Worm (Caenorhabditis elegans) whole organism, young adult: Measurements from ENCODE around the gene clh-1.

Experiments
- F37B4.10 ChIP-seq: fragments of 200-800 bp; sonication (Bioruptor generic); IDR thresholded peaks from 2 replicates; pipeline ENCODE4 v1.3.6; 2022; ENCODE audit warnings: missing genetic modification characterization, missing compliant biosample characterization
- F57C9.4 ChIP-seq: sonication (generic microtip); optimal IDR thresholded peaks from 2 replicates; lab custom pipeline; 2017; ENCODE audit warnings: mild to moderate bottlenecking, missing genetic modification characterization, missing compliant biosample characterization
- Y95B8A.8 ChIP-seq: fragments of 200-800 bp; sonication (Bioruptor generic); IDR thresholded peaks from 2 replicates; pipeline ENCODE4 v1.3.6; 2022; ENCODE audit warnings: missing genetic modification reagents, missing genetic modification characterization, missing compliant biosample characterization
- ama-1 ChIP-seq, 3 experiments: fragments of 150-350 bp in 1 of 3; sonication (generic microtip) in 2 of 3; optimal IDR thresholded peaks; 2 replicates each; lab custom pipeline; 2014 to 2018; ENCODE audit warnings: missing biosample characterization in 2 of 3, missing genetic modification characterization in 2 of 3, missing genetic modification reagents in 2 of 3
- atf-7 ChIP-seq: sonication (generic microtip); optimal IDR thresholded peaks from 2 replicates; lab custom pipeline; 2017; ENCODE audit warnings: mild to moderate bottlenecking, missing genetic modification characterization, missing compliant biosample characterization
- ceh-79 ChIP-seq: sonication (generic microtip); optimal IDR thresholded peaks from 2 replicates; lab custom pipeline; 2017; ENCODE audit warnings: mild to moderate bottlenecking, missing genetic modification characterization, missing compliant biosample characterization
- let-607 ChIP-seq, 2 experiments: fragments of 200-800 bp in 1 of 2; sonication (Bioruptor generic) in 1 of 2; sonication (generic microtip) in 1 of 2; optimal IDR thresholded peaks; 2 replicates each; lab custom pipeline; 2016 to 2018; ENCODE audit warnings: mild to moderate bottlenecking in 2 of 2, missing compliant biosample characterization in 2 of 2, missing genetic modification characterization in 2 of 2, moderate library complexity in 2 of 2, missing genotype in 1 of 2
- pbrm-1 ChIP-seq: fragments of 200-800 bp; sonication (Bioruptor generic); IDR thresholded peaks from 2 replicates; pipeline ENCODE4 v1.3.6; 2022; ENCODE audit warnings: missing genetic modification reagents, missing genetic modification characterization, missing compliant biosample characterization
- snpc-1.3 ChIP-seq: sonication (generic microtip); optimal IDR thresholded peaks from 2 replicates; lab custom pipeline; 2017; ENCODE audit warnings: missing genetic modification characterization, mild to moderate bottlenecking, missing compliant biosample characterization, antibody characterized with exemption, moderate library complexity, missing genotype, missing genetic modification reagents; ENCODE audit not compliant: insufficient read depth
- sptf-2 ChIP-seq: fragments of 200-800 bp; sonication (Bioruptor generic); optimal IDR thresholded peaks from 2 replicates; lab custom pipeline; 2018; ENCODE audit warnings: mild to moderate bottlenecking, missing genetic modification characterization, missing compliant biosample characterization

DNA sequence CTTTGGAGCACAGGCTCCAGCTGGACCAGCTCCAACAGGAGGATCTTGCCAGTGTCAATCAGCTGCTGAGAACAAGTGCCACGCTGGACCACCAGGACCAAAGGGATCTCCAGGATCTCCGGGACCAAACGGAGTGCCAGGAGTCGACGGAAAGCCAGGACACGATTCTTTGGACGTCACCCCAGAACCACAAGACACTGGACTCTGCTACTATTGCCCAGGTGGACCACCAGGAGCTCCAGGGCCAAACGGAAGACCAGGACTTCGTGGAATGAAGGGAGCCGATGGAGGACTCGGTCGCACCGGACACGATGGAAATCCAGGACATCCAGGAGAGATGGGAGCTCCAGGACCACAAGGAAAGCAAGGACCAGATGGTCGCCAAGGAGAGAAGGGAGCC lies 12.6 kb upstream of the clh-1 start:
- TF ChIP-seq Y95B8A.8 (GFP tag; lab: Robert Waterston, UW), result no peak
- no peak for TF ChIP-seq ceh-79 (tag; lab: Kevin White, UChicago)
- TF ChIP-seq ama-1 (optimal IDR thresholded peaks at IDR 0.05; lab: Kevin White, UChicago), result no peak
- no peak for TF ChIP-seq ama-1 (GFP tag; optimal IDR thresholded peaks at IDR 0.05; lab: Kevin White, UChicago)
- no peak for TF ChIP-seq F57C9.4 (tag; lab: Kevin White, UChicago)
- 0 out of 2 replicates have a peak, but pooled peaks have one; percentile 69 for TF ChIP-seq F37B4.10 (GFP tag; lab: Robert Waterston, UW)
- TF ChIP-seq sptf-2 (GFP tag; lab: Kevin White, UChicago), result no peak
- no peak for TF ChIP-seq pbrm-1 (GFP tag; lab: Robert Waterston, UW)
- TF ChIP-seq let-607 (tag; optimal IDR thresholded peaks at IDR 0.05; lab: Kevin White, UChicago), result no peak
- no peak for TF ChIP-seq atf-7 (tag; lab: Kevin White, UChicago)
- TF ChIP-seq snpc-1.3 (tag; lab: Kevin White, UChicago), result no peak
